Worm (Caenorhabditis elegans) whole organism, late embryonic: ENCODE results near the gene pas-7.

Experiments
- ceh-19 ChIP-seq: fragments of 200-800 bp; sonication (Bioruptor generic); optimal IDR thresholded peaks from 2 replicates; lab custom pipeline; 2018; ENCODE audit warnings: mild to moderate bottlenecking, missing genetic modification characterization, missing compliant biosample characterization
- ceh-30 ChIP-seq: fragments of 150-350 bp; optimal IDR thresholded peaks from 2 replicates; lab custom pipeline; 2014; ENCODE audit warnings: missing biosample characterization, missing genetic modification characterization
- ceh-31 ChIP-seq: sonication (generic microtip); optimal IDR thresholded peaks from 2 replicates; lab custom pipeline; 2016; ENCODE audit warnings: missing genetic modification characterization, missing compliant biosample characterization
- madf-2 ChIP-seq: sonication (generic microtip); optimal IDR thresholded peaks from 2 replicates; lab custom pipeline; 2017; ENCODE audit warnings: missing genetic modification characterization, missing compliant biosample characterization
- nhr-11 ChIP-seq: fragments of 150-350 bp; optimal IDR thresholded peaks from 2 replicates; lab custom pipeline; 2014; ENCODE audit warnings: missing biosample characterization, missing genetic modification characterization
- sdc-2 ChIP-seq: sonication (generic microtip); optimal IDR thresholded peaks from 2 replicates; lab custom pipeline; 2016; ENCODE audit warnings: missing genotype, missing genetic modification characterization, missing compliant biosample characterization
- zip-5 ChIP-seq: sonication (generic microtip); optimal IDR thresholded peaks from 2 replicates; lab custom pipeline; 2016; ENCODE audit warnings: missing genetic modification characterization, missing compliant biosample characterization

- TF ChIP-seq sdc-2 (tag; lab: Kevin White, UChicago) (no peak), ceh-19 (GFP tag; lab: Kevin White, UChicago) (no peak), madf-2 (tag; lab: Kevin White, UChicago) (no peak), zip-5 (tag; lab: Kevin White, UChicago) (no peak), nhr-11 (no peak), ceh-30 (tag; lab: Kevin White, UChicago) (no peak), ceh-31 (tag; lab: Kevin White, UChicago) (no peak)
Observed at ce11 chrII:10147502-10147901, 47.8 kb upstream of the pas-7 start.
